Worm (Caenorhabditis elegans): ENCODE data around the gene F46B3.14.

The F46B3.14 gene

DNA sequence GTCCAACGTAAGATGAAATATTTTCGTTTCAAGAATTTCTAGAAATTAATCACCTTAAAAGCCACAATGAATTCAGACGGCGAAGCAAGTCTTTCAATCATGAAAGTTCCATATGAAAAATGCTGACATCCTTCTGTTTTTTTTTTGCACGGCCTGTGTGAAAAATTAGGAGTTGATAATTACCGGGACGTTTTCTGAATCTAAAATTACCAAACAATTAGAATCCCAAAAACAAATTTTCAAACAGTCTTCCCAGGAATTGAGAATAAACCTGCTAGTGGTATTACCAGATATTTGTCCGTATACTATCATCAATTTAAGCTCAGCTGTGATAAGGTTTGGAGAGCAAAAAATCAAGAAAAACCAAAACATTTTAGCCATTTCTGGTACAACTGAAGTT is 7.2 kb upstream of the F46B3.14 start, which contains the start of gene Y44A6B.3:
Gene Y44A6B.3 (minus strand): TSS at position 101 of the 400 bp plus-strand sequence.
- TF ChIP-seq B0035.1 (tag; optimal IDR thresholded peaks at IDR 0.05), result no peak
- no peak for TF ChIP-seq snpc-3.4 (tag; optimal IDR thresholded peaks at IDR 0.05)
- TF ChIP-seq dox-1 (GFP tag; IDR thresholded peaks at IDR 0.05), result no peak
- TF ChIP-seq mxl-1 (tag; optimal IDR thresholded peaks at IDR 0.05), result no peak
- no peak for TF ChIP-seq pha-4 (tag; optimal IDR thresholded peaks at IDR 0.05)
- TF ChIP-seq snpc-1.3 (tag; optimal IDR thresholded peaks at IDR 0.05; ENCODE audit: insufficient read depth), result no peak
- TF ChIP-seq tbp1 (GFP tag; optimal IDR thresholded peaks at IDR 0.05), result no peak

DNA sequence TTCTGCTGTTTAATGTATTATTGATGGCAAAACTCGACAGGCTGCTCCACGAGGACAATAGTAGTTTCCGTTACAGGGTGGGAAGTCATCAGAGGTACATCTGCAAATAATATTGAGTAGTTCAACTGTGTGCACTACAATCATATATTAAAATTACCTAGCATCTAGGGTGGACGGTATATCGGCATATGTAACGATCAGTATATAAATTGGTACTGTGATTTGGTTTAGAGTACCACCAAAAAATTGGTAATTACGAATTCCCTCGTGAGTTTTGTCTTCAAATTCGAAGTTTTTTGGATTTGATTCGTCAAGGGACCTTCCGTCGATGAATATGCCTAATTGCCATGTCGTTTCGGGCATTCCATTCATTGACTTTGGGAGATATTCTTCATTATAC is 5.7 kb upstream of the F46B3.14 start, which contains the start of gene ttr-13:
Gene ttr-13 (minus strand): TSS at position 101 of the 400 bp plus-strand sequence.
- TF ChIP-seq akir-1 (GFP tag; optimal IDR thresholded peaks at IDR 0.05) (no peak), hrde-1 (tag; optimal IDR thresholded peaks at IDR 0.05; ENCODE audit: borderline replicate concordance) (no peak), efl-1 (GFP tag; optimal IDR thresholded peaks at IDR 0.05) (no peak), ztf-6 (GFP tag; IDR thresholded peaks at IDR 0.05) (no peak), ztf-28 (GFP tag; IDR thresholded peaks at IDR 0.05) (no peak), ceh-79 (tag; optimal IDR thresholded peaks at IDR 0.05) (no peak), let-607 (tag; optimal IDR thresholded peaks at IDR 0.05) (no peak), nhr-179 (tag; optimal IDR thresholded peaks at IDR 0.05) (no peak), nfya-1 (tag; optimal IDR thresholded peaks at IDR 0.05; ENCODE audit: borderline replicate concordance, insufficient read depth) (no peak), lag-1 (GFP tag; IDR thresholded peaks at IDR 0.05) (no peak), rec-8 (tag; optimal IDR thresholded peaks at IDR 0.05) (no peak)

DNA sequence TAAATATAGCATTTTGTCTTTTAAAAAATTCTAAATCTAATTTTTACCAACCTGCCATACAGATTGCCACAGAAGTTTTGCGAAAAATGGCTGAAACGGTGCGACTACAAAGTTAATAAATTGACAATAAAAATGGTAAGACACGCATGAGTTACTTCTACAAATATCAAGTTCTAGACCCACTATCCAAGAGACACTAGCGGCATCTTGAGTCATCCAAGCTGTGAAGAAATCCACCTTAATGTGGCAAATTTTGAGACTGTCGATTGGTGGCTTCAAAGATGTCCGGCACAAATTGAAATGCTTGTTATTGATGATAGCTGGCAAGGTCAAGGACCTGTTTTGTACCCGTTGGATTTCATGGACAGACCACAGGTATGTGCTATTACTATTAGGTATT is 3.2 kb upstream of the F46B3.14 start, which contains the start of gene F46B3.16:
Gene F46B3.16 (plus strand): TSS at position 301 of the 400 bp plus-strand sequence.
- no peak for TF ChIP-seq F23B12.7 (tag; optimal IDR thresholded peaks at IDR 0.05; ENCODE audit: insufficient read depth)
- no peak for TF ChIP-seq snpc-1.1 (tag; optimal IDR thresholded peaks at IDR 0.05; ENCODE audit: insufficient read depth)
- no peak for TF ChIP-seq mel-28 (tag; optimal IDR thresholded peaks at IDR 0.05; ENCODE audit: borderline replicate concordance)
- no peak for TF ChIP-seq let-607 (tag; optimal IDR thresholded peaks at IDR 0.05)
- TF ChIP-seq tbx-9 (tag; optimal IDR thresholded peaks at IDR 0.05; ENCODE audit: borderline replicate concordance), result no peak
- no peak for TF ChIP-seq F39B2.1 (GFP tag; IDR thresholded peaks at IDR 0.05)
- no peak for TF ChIP-seq gei-17 (GFP tag; optimal IDR thresholded peaks at IDR 0.05)
- TF ChIP-seq Y53F4B.3 (GFP tag; IDR thresholded peaks at IDR 0.05), result no peak
- no peak for TF ChIP-seq sea-2 (GFP tag; IDR thresholded peaks at IDR 0.05)

- TF ChIP-seq F22D6.2 (tag; optimal IDR thresholded peaks at IDR 0.05) (no peak), xnd-1 (tag; optimal IDR thresholded peaks at IDR 0.05) (no peak), ztf-26 (tag; optimal IDR thresholded peaks at IDR 0.05) (no peak), egl-44 (GFP tag; IDR thresholded peaks at IDR 0.05) (no peak), ceh-100 (GFP tag; IDR thresholded peaks at IDR 0.05) (no peak), lir-1 (GFP tag; conservative IDR thresholded peaks at IDR 0.05) (no peak), mel-28 (tag; optimal IDR thresholded peaks at IDR 0.05; ENCODE audit: borderline replicate concordance) (no peak), madf-10 (tag; optimal IDR thresholded peaks at IDR 0.05) (no peak), F33H1.4 (GFP tag; IDR thresholded peaks at IDR 0.05) (no peak), tbx-9 (tag; optimal IDR thresholded peaks at IDR 0.05; ENCODE audit: borderline replicate concordance) (no peak), ztf-18 (tag; optimal IDR thresholded peaks at IDR 0.05) (no peak), zim-3 (tag; optimal IDR thresholded peaks at IDR 0.05) (no peak), athp-1 (tag; optimal IDR thresholded peaks at IDR 0.05) (no peak), somi-1 (GFP tag; optimal IDR thresholded peaks at IDR 0.05) (no peak), ztf-6 (GFP tag; IDR thresholded peaks at IDR 0.05) (no peak), ama-1 (optimal IDR thresholded peaks at IDR 0.05) (no peak), ama-1 (GFP tag; optimal IDR thresholded peaks at IDR 0.05) (no peak), pbrm-1 (GFP tag; IDR thresholded peaks at IDR 0.05) (no peak), aptf-2 (GFP tag; conservative IDR thresholded peaks at IDR 0.05) (no peak), F52B5.7 (tag; optimal IDR thresholded peaks at IDR 0.05) (no peak)
Measured at ce11 chrV:20633619-20634018, 2.5 kb upstream of the F46B3.14 start, which contains the start of gene F46B3.15. Gene F46B3.15, minus strand, starts transcription at chrV:20633719.
